Worm (Caenorhabditis elegans): ENCODE measurements around the gene gcy-6.

The gcy-6 gene

DNA sequence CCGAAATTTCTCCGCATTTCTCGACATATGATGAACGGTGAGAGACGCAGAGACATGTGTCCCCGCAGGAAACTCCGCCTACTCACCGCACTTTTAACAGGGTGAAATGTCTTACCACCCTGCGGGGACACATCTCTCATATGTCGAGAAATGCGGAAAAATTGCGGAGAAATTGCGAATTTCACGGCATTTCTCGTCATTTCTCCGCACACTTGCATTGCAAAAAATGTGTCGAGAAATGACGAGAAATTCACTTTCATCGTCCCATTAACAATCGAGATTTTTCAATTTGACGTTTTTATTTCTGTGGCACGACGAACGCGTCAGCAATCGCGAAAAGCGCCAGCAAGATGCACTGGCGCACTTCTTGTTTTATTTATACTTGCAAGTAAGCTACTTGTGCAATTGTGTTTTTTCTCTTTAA lies 28.1 kb upstream of the gcy-6 start, which contains the start of gene K07C5.13:
Gene K07C5.13 (plus strand): TSS at position 151 of the 424 bp plus-strand sequence.
- peak; percentile 36 for TF ChIP-seq sox-4 (tag; optimal IDR thresholded peaks at IDR 0.05)
- peak; percentile 52 for TF ChIP-seq lin-39 (tag; optimal IDR thresholded peaks at IDR 0.05)
- peak; percentile 89 for TF ChIP-seq grh-1 (GFP tag; IDR thresholded peaks at IDR 0.05)
- TF ChIP-seq C04F5.9 (tag; optimal IDR thresholded peaks at IDR 0.05), result peak; percentile 17
- peak; percentile 83 for TF ChIP-seq dsc-1 (tag; optimal IDR thresholded peaks at IDR 0.05)
- peak; percentile 88 for TF ChIP-seq swsn-7 (tag; optimal IDR thresholded peaks at IDR 0.05)
- peak; percentile 80 for TF ChIP-seq xbp-1 (tag; optimal IDR thresholded peaks at IDR 0.05)
- peak; percentile 47 for TF ChIP-seq sup-37 (GFP tag; optimal IDR thresholded peaks at IDR 0.05)
- peak; percentile 41 for TF ChIP-seq elt-2 (tag; optimal IDR thresholded peaks at IDR 0.05)
- TF ChIP-seq efl-3 (GFP tag; optimal IDR thresholded peaks at IDR 0.05), result peak; percentile 55
- peak; percentile 24 for TF ChIP-seq fkh-8 (tag; optimal IDR thresholded peaks at IDR 0.05)
- peak; percentile 62 for TF ChIP-seq zip-4 (GFP tag; optimal IDR thresholded peaks at IDR 0.05)
- peak; percentile 85 for TF ChIP-seq rnt-1 (tag; optimal IDR thresholded peaks at IDR 0.05)
- TF ChIP-seq unc-130 (tag; optimal IDR thresholded peaks at IDR 0.05), result peak; percentile 47
- peak; percentile 10 for TF ChIP-seq C34B4.2 (tag; optimal IDR thresholded peaks at IDR 0.05)
- TF ChIP-seq lir-3 (tag; optimal IDR thresholded peaks at IDR 0.05; ENCODE audit: poor library complexity), result peak; percentile 49
- peak; percentile 16 for TF ChIP-seq mep-1 (tag; optimal IDR thresholded peaks at IDR 0.05)
- TF ChIP-seq tbx-2 (tag; optimal IDR thresholded peaks at IDR 0.05), result peak; percentile 77
- peak; percentile 78 for TF ChIP-seq nhr-20 (tag; optimal IDR thresholded peaks at IDR 0.05)
- TF ChIP-seq fkh-4 (tag; optimal IDR thresholded peaks at IDR 0.05; ENCODE audit: borderline replicate concordance), result peak; percentile 55
- peak; percentile 51 for TF ChIP-seq pax-3 (tag; optimal IDR thresholded peaks at IDR 0.05)
- TF ChIP-seq nhr-71 (tag; optimal IDR thresholded peaks at IDR 0.05), result peak; percentile 86
- peak; percentile 79 for TF ChIP-seq irx-1 (tag; optimal IDR thresholded peaks at IDR 0.05)
- TF ChIP-seq unc-98 (GFP tag; IDR thresholded peaks at IDR 0.05), result peak; percentile 73
- peak; percentile 70 to 71 for TF ChIP-seq lsy-2 (tag; optimal IDR thresholded peaks at IDR 0.05)
- peak; percentile 72 for TF ChIP-seq unc-86 (tag; optimal IDR thresholded peaks at IDR 0.05)
- TF ChIP-seq blmp-1 (tag; optimal IDR thresholded peaks at IDR 0.05), result peak; percentile 61
- TF ChIP-seq nhr-47 (tag; optimal IDR thresholded peaks at IDR 0.05), result peak; percentile 87
- peak; percentile 84 for TF ChIP-seq lin-14 (GFP tag; optimal IDR thresholded peaks at IDR 0.05)
- peak; percentile 74 for TF ChIP-seq egl-13 (tag; optimal IDR thresholded peaks at IDR 0.05)
- TF ChIP-seq F16B12.6 (tag; optimal IDR thresholded peaks at IDR 0.05), result peak; percentile 28
- peak in 1 of 2 experiments; percentile 64 for TF ChIP-seq ztf-11 (tag; optimal IDR thresholded peaks at IDR 0.05)
- peak; percentile 26 to 74 (median 58) for TF ChIP-seq ceh-82 (tag; optimal IDR thresholded peaks at IDR 0.05)
- TF ChIP-seq aly-2 (tag; optimal IDR thresholded peaks at IDR 0.05), result peak; percentile 31
- TF ChIP-seq dpl-1 (GFP tag; optimal IDR thresholded peaks at IDR 0.05), result peak; percentile 44 to 72 (median 72)
- peak; percentile 5 for TF ChIP-seq ama-1 (optimal IDR thresholded peaks at IDR 0.05)
- TF ChIP-seq nhr-85 (tag), result peak; percentile 85
- TF ChIP-seq efl-1 (optimal IDR thresholded peaks at IDR 0.05), result peak; percentile 64 to 72
- TF ChIP-seq efl-1 (GFP tag; optimal IDR thresholded peaks at IDR 0.05 in 1 of 2), result peak; percentile 57 to 97
- TF ChIP-seq lin-15B (tag; optimal IDR thresholded peaks at IDR 0.05), result peak; percentile 42
- TF ChIP-seq mab-9 (GFP tag; IDR thresholded peaks at IDR 0.05), result peak; percentile 84
- peak; percentile 74 for TF ChIP-seq isw-1 (GFP tag; IDR thresholded peaks at IDR 0.05)
- peak; percentile 57 for TF ChIP-seq ceh-88 (GFP tag; IDR thresholded peaks at IDR 0.05)
- peak; percentile 81 for TF ChIP-seq snu-23 (GFP tag; optimal IDR thresholded peaks at IDR 0.05)
- TF ChIP-seq nhr-90 (tag; optimal IDR thresholded peaks at IDR 0.05; ENCODE audit: poor library complexity), result peak; percentile 81
- peak; percentile 19 for TF ChIP-seq ceh-8 (GFP tag; optimal IDR thresholded peaks at IDR 0.05)
- peak; percentile 58 for TF ChIP-seq lin-13 (GFP tag; optimal IDR thresholded peaks at IDR 0.05)
- peak; percentile 38 to 76 for TF ChIP-seq lin-35 (GFP tag; optimal IDR thresholded peaks at IDR 0.05)
- TF ChIP-seq elt-3 (tag; optimal IDR thresholded peaks at IDR 0.05), result peak in 1 of 6 experiments; percentile 29
- TF ChIP-seq nhr-19 (GFP tag; conservative IDR thresholded peaks at IDR 0.05), result peak; percentile 86
- peak in 1 of 2 experiments; percentile 18 for TF ChIP-seq mdl-1 (tag; optimal IDR thresholded peaks at IDR 0.05)

All from whole organism, L1 larva.